Fruit fly (Drosophila melanogaster) Kc167 (cell line): Measurements from ENCODE around the gene Jon25Bi.

Experiments
- Myc ChIP-seq: fragments of >200 bp; optimal IDR thresholded peaks from 2 replicates; lab custom pipeline; 2017; ENCODE audit warnings: missing external identifiers
- Sin3A ChIP-seq: fragments of >200 bp; optimal IDR thresholded peaks from 2 replicates; lab custom pipeline; 2018; ENCODE audit warnings: missing external identifiers
- h ChIP-seq: fragments of >200 bp; optimal IDR thresholded peaks from 3 replicates; lab custom pipeline; 2018; ENCODE audit warnings: missing external identifiers
- insv ChIP-seq: fragments of >200 bp; optimal IDR thresholded peaks from 3 replicates; lab custom pipeline; 2018; ENCODE audit warnings: missing external identifiers
- psq ChIP-seq: fragments of >200 bp; optimal IDR thresholded peaks from 2 replicates; lab custom pipeline; 2017; ENCODE audit warnings: missing external identifiers
- ttk ChIP-seq: sonication (Bioruptor generic); optimal IDR thresholded peaks from 2 replicates; lab custom pipeline; 2017; ENCODE audit warnings: missing external identifiers

Gene Jon25Bi

DNA sequence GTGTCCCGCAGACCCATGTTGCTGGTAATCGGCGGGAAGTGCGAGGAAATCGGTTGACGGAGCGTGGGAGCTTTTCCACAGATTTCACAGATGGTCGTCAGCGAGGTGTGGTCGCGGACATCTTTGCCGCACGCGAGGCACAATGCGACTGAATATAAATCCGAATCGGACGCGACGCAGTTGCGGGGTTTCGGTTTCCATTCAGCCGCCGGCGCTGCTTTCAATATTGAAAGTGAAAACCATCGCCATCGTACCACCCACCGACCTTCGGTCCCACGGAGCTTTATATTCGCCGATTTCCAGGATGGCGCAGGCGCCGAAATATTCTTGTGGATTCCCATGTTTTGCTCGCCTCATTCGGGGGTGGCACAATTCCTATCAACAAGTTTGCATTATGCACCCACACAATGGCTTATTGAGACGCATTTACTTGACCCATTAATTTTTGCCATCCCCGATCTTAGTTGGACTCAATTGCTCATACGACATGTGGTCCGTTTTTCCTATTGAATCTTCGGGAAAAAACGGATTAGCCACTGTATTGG is 18.5 kb downstream of the Jon25Bi start, which contains the start of gene hoe2:
TSS of gene hoe2 (minus strand) at position 126 of the 545 bp plus-strand sequence.
- TF ChIP-seq ttk (no peak), insv (lab: Kevin White, UChicago) (no peak), Myc (no peak), h (lab: Kevin White, UChicago) (no peak), psq (lab: Kevin White, UChicago) (no peak), Sin3A (lab: Kevin White, UChicago) (no peak)

DNA sequence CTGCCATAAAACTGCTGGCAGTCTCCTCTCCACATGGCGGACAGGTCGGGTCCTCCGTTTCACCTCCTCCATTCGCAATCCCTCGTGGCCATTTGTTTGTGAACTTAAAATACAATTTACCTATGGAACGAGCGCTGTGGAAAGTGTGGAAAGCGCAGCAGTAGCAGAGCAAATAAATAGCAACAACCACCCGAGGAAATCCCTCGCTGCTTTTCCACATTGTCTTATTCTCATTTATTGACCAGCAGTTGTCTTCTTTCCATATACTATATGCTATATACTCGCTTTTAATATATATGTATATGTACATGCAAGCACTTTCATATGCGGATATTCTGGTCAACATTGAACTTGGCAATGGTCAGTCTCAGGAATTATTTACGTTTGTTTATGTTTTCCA is 22.7 kb downstream of the Jon25Bi start, which contains the start of gene hoe1:
TSS of gene hoe1 (minus strand) at position 101 of the 400 bp plus-strand sequence.
- TF ChIP-seq h (lab: Kevin White, UChicago) (no peak), Sin3A (lab: Kevin White, UChicago) (no peak), ttk (no peak), insv (lab: Kevin White, UChicago) (no peak), Myc (no peak), psq (lab: Kevin White, UChicago) (no peak)

DNA sequence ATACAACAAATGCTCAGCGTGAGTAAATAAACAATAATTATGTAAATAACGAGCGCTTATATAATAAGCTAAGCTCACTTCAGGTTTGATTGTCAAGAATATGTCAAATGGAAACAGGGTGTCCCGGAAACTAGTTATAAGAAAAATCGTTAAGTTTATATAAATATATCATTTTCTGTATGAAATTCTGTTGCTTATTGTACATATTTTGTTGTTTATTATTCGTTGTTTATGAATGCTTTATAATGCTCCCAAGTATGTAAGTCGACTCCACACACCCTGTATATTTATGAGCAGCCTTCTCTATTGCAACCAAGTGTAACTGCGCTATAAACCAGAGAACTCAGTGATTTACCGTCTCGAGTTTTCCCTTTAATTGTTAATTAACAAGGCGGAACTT is 24.4 kb downstream of the Jon25Bi start:
- no peak for TF ChIP-seq psq (lab: Kevin White, UChicago)
- TF ChIP-seq ttk: no peak
- no peak for TF ChIP-seq insv (lab: Kevin White, UChicago)
- no peak for TF ChIP-seq Sin3A (lab: Kevin White, UChicago)
- TF ChIP-seq Myc: no peak
- no peak for TF ChIP-seq h (lab: Kevin White, UChicago)

DNA sequence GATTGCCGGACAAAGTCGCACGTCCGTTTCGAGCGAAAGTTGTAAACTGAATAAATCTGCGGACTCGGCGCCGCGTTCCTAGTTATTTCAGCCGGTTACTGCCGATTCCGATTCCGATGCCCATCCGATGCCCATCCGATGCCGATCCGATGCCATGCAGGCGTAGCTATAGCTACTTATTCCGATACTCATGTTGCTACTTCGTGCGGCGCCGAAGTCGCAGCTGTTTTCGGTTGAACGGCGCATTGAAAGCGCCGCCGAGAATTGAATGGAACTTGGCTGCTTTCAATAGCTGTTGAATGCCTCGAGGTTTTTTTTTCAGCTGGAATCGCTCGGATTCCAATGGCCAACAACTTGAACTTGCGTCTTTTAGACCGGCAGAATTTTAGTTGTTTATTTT is 26.6 kb downstream of the Jon25Bi start:
- no peak for TF ChIP-seq insv (lab: Kevin White, UChicago)
- no peak for TF ChIP-seq Myc
- TF ChIP-seq ttk: no peak
- no peak for TF ChIP-seq h (lab: Kevin White, UChicago)
- no peak for TF ChIP-seq Sin3A (lab: Kevin White, UChicago)
- no peak for TF ChIP-seq psq (lab: Kevin White, UChicago)

DNA sequence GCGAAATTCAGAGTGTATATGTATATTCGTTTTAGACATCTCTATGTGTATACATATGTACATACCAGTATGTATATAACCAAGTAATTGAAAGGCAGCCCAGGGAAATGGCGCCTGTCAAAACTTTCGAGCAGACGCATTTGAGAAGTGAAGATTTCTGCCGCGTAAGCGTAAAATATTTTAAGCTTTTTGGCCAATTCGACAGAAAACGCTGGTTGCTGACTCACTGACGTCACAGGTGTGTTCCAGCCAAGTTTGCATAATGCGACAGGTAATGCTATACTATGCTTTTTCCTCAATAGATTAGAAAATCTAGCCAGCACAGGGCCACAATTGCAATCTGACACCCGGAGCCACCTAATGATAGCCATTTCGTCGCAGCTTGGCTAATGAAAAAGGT is 38.2 kb downstream of the Jon25Bi start:
- TF ChIP-seq Myc (no peak), h (lab: Kevin White, UChicago) (no peak), psq (lab: Kevin White, UChicago) (no peak), ttk (no peak), Sin3A (lab: Kevin White, UChicago) (no peak), insv (lab: Kevin White, UChicago) (no peak)

DNA sequence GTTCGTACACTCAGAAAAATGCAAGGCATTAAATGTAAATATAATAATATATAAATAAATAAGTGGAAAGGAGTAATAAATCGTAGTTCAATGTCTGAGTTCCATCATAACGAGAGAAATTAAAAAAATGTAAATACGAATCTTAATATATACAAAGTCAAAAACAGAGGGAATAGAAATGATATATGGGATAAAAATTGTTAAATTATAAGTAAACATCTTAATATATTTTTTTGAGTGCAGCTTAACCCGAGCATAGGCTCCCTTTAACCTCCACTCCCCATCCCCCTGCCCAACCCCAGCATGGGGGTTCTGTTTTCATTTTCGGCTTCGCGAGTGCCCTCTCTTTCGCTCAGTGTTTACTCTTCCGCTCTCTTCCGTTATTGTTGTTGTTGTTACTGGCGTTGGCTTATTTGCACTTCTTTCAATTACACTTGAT is 39.2 kb downstream of the Jon25Bi start:
- TF ChIP-seq psq (lab: Kevin White, UChicago): no peak
- TF ChIP-seq h (lab: Kevin White, UChicago): no peak
- TF ChIP-seq Myc: no peak
- no peak for TF ChIP-seq Sin3A (lab: Kevin White, UChicago)
- TF ChIP-seq ttk: no peak
- no peak for TF ChIP-seq insv (lab: Kevin White, UChicago)

DNA sequence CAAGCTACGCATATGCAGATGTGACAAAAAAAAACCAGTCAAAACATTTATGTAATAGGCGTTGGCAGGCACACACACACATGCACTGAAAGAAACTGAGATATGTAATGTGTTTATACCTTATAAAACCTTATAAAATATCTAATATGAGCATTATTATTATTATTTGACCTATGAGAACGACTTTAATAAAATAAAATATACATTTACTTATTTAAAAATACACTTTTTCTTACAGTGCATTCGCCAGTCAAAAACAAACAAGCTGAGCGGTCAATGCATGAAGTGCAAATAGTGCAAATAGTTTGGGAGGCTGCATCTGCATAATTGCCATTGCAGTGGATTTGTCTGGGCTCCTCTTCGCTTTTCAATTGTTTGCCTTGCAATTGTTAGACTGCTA is 47.0 kb downstream of the Jon25Bi start:
- TF ChIP-seq psq (lab: Kevin White, UChicago): no peak
- TF ChIP-seq h (lab: Kevin White, UChicago): no peak
- TF ChIP-seq ttk: no peak
- no peak for TF ChIP-seq Myc
- TF ChIP-seq insv (lab: Kevin White, UChicago): no peak
- no peak for TF ChIP-seq Sin3A (lab: Kevin White, UChicago)

DNA sequence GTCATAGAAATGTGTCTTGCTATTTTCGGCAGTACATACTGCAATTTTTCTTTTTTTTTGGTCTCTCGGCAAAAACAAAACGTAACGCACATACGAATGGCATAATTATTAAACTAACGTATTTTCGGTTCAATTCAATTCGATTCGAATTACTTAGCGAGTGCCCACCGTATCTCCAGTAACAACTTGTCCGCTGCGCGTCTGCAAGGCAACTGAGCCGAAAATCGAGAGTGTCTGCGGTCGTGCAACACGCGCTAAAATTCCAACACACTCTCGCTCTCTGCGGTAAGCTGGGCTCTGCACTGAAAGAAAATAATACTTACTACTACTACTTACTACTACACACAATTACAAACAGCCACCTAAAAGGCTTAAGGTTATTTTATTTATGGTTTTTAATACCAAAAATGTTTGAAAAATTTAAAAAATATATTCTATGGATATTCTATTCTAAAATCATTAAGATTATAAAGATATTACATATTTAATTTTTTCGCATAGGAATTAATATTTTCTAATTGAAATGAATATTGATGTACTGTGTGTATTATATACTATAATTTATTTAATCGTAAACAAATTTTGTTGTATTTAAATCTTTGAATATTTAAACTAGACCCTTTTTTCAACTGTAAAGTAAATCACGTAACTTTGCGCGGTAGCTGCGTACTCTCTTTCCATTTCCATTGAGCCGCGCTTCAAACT is 48.2 kb downstream of the Jon25Bi start, which contains the start of gene snsl:
TSS of gene snsl (minus strand) at position 217 of the 705 bp plus-strand sequence.
- TF ChIP-seq insv (lab: Kevin White, UChicago): no peak
- TF ChIP-seq Sin3A (lab: Kevin White, UChicago): no peak
- TF ChIP-seq psq (lab: Kevin White, UChicago): no peak
- TF ChIP-seq Myc: no peak
- TF ChIP-seq ttk: no peak
- TF ChIP-seq h (lab: Kevin White, UChicago): no peak

DNA sequence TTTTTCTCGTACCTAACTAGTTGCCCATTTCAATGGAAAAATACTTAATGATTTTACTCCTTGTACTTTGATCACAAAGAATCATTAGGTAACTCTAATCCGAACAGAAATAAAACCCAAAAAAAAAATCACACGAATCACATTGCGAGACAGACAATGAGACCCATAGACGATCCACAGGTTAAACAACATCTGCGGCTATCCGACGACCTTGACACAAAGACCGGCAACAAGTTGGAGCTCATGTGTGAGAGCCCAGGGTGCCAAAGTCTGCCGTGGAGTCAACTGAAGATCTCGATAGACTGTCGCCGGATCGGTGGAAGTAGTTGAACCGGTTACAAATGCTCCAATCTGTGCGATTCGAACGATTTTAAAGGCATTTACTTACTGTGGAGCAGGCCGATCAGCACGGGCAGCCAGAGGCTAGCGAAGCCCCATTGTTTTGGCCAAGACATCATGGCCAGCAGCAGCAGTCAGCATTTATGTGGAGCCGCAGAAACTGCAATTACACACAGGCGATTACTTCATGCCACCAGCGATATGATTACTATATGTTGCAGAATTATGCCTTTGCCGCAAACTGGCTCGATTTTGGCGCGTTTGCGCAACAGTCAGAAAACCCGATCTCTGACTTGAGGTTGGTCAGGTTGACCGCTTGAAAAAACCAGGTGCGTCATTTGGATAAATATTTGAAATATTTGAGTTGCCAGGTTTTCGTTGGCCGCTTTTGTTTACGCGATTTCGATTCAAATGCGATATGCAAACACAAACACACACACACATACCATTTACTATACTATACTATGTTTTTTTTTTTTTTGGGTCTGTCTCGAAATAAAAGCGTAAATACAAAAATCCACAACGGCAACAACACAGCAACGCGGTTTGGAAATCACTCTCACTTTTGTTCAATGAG is 49.3 kb downstream of the Jon25Bi start:
- no peak for TF ChIP-seq insv (lab: Kevin White, UChicago)
- TF ChIP-seq Myc: no peak
- TF ChIP-seq ttk: no peak
- TF ChIP-seq h (lab: Kevin White, UChicago): no peak
- TF ChIP-seq psq (lab: Kevin White, UChicago): no peak
- TF ChIP-seq Sin3A (lab: Kevin White, UChicago): no peak
